Worm (Caenorhabditis elegans): ENCODE results near the gene pgp-3.

pgp-3 gene

ce11 chrX:11351856-11352255, at the start of gene pgp-3:
TSS of gene pgp-3 (plus strand) at chrX:11352156.
- TF ChIP-seq snpc-1.2 (GFP tag; IDR thresholded peaks at IDR 0.05), result no peak
- TF ChIP-seq lin-1 (GFP tag; IDR thresholded peaks at IDR 0.05), result no peak
- no peak for TF ChIP-seq D1046.2 (GFP tag; IDR thresholded peaks at IDR 0.05)
- TF ChIP-seq vab-7 (GFP tag; IDR thresholded peaks at IDR 0.05), result no peak
- no peak for TF ChIP-seq skn-1 (tag; optimal IDR thresholded peaks at IDR 0.05)
- TF ChIP-seq lin-15B (tag; optimal IDR thresholded peaks at IDR 0.05), result no peak
- no peak for TF ChIP-seq cey-2 (tag; optimal IDR thresholded peaks at IDR 0.05; ENCODE audit: borderline replicate concordance, insufficient read depth)
- TF ChIP-seq nhr-6 (tag; optimal IDR thresholded peaks at IDR 0.05), result no peak
- no peak for TF ChIP-seq aha-1 (tag)
- TF ChIP-seq daf-12 (tag; optimal IDR thresholded peaks at IDR 0.05), result no peak
- TF ChIP-seq ama-1 (optimal IDR thresholded peaks at IDR 0.05), result no peak
- no peak for TF ChIP-seq fkh-10 (GFP tag; optimal IDR thresholded peaks at IDR 0.05)
- no peak for TF ChIP-seq Y5F2A.4 (GFP tag; optimal IDR thresholded peaks at IDR 0.05)
- no peak for TF ChIP-seq F26F4.8 (GFP tag; conservative IDR thresholded peaks at IDR 0.05)
- TF ChIP-seq snpc-4 (tag; optimal IDR thresholded peaks at IDR 0.05), result no peak
- TF ChIP-seq saeg-2 (GFP tag; IDR thresholded peaks at IDR 0.05), result no peak
- no peak for TF ChIP-seq aly-2 (tag; optimal IDR thresholded peaks at IDR 0.05)
- no peak for TF ChIP-seq zag-1 (tag; optimal IDR thresholded peaks at IDR 0.05)
- no peak for TF ChIP-seq ztf-7 (tag; optimal IDR thresholded peaks at IDR 0.05)

DNA sequence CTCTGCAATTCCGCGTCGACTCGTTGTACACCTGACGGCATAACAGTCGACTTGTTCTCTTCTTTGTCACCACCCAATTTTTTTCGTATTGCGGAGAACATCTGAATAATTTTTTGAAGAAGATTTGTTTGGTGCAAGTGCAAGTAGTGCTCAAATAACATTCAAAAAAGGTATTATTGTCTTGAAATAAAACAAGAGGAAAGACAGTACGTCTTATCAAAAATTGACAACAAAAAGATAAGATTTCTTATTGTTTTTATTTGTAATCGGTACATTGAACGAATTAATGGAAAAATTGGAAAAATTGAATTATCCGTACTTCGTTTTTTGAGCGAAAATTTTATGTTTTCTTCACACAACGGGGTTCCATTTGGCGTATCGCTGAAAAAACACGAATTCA, 46.2 kb upstream of the pgp-3 start, which contains the start of gene F08G12.1:
F08G12.1 (minus strand) TSS at position 101 of the 400 bp plus-strand sequence.
- TF ChIP-seq duxl-1 (tag; optimal IDR thresholded peaks at IDR 0.05; ENCODE audit: poor library complexity) (no peak), daf-12 (tag; optimal IDR thresholded peaks at IDR 0.05) (no peak), lin-39 (tag; optimal IDR thresholded peaks at IDR 0.05) (no peak), nhr-76 (tag; optimal IDR thresholded peaks at IDR 0.05) (no peak), mxl-3 (GFP tag; optimal IDR thresholded peaks at IDR 0.05) (no peak), lim-7 (GFP tag; IDR thresholded peaks at IDR 0.05) (no peak)

DNA sequence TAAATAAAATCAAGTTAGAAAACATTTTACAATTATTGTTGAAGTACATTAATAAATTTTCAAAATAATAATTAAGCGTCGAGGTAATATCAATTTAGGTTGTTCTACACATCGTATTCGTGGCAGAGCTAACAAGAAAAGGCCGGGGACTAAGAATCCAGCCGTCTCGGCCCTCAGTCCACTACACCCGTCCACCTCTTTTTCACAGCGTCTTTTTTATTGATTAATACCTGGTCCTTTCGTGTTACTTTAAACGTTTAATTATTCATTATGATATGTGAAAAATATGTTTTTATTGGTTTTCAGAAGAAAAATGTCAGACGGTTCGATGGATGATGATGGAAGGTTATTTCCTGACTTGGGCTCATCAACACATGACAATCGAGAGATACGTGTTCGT, 44.9 kb upstream of the pgp-3 start, which contains the start of gene vhl-1:
vhl-1 (plus strand) TSS at position 301 of the 400 bp plus-strand sequence.
- TF ChIP-seq snpc-1.2 (GFP tag; IDR thresholded peaks at IDR 0.05) (no peak), daf-16 (GFP tag; optimal IDR thresholded peaks at IDR 0.05) (no peak), daf-16 (tag; optimal IDR thresholded peaks at IDR 0.05) (no peak), mes-2 (tag; optimal IDR thresholded peaks at IDR 0.05; ENCODE audit: poor library complexity, severe bottlenecking) (peak; percentile 54), hmg-1.1 (GFP tag; IDR thresholded peaks at IDR 0.05) (0 out of 2 replicates have a peak, but pooled peaks have one; percentile 11), nhr-111 (GFP tag; optimal IDR thresholded peaks at IDR 0.05) (no peak), vab-7 (GFP tag; IDR thresholded peaks at IDR 0.05) (no peak), saeg-2 (GFP tag; IDR thresholded peaks at IDR 0.05) (no peak), php-3 (GFP tag; IDR thresholded peaks at IDR 0.05) (no peak), F10B5.3 (tag; optimal IDR thresholded peaks at IDR 0.05) (no peak), unc-62 (GFP tag; optimal IDR thresholded peaks at IDR 0.05 in 1 of 2) (no peak), unc-62 (tag; optimal IDR thresholded peaks at IDR 0.05) (no peak), ctbp-1 (GFP tag; IDR thresholded peaks at IDR 0.05) (no peak), ztf-11 (tag; optimal IDR thresholded peaks at IDR 0.05) (no peak), lin-13 (GFP tag; optimal IDR thresholded peaks at IDR 0.05) (no peak)

ce11 chrX:11310285-11310838, 41.6 kb upstream of the pgp-3 start, which contains the start of gene F08G12.5:
TSS of gene F08G12.5 (minus strand) at chrX:11310285.
- TF ChIP-seq nhr-28 (tag; optimal IDR thresholded peaks at IDR 0.05) (peak; percentile 74), nhr-11 (tag; optimal IDR thresholded peaks at IDR 0.05) (no peak), ces-1 (GFP tag; optimal IDR thresholded peaks at IDR 0.05) (no peak), daf-16 (GFP tag; optimal IDR thresholded peaks at IDR 0.05) (peak in 1 of 2 experiments; percentile 86), daf-16 (tag; optimal IDR thresholded peaks at IDR 0.05) (peak; percentile 81), unc-62 (GFP tag; optimal IDR thresholded peaks at IDR 0.05 in 1 of 2) (peak in 1 of 2 experiments; percentile 75), unc-62 (tag; optimal IDR thresholded peaks at IDR 0.05) (no peak), hlh-11 (tag; optimal IDR thresholded peaks at IDR 0.05) (peak; percentile 49)
